Worm (Caenorhabditis elegans): ENCODE data around the gene ZC443.4.

DNA sequence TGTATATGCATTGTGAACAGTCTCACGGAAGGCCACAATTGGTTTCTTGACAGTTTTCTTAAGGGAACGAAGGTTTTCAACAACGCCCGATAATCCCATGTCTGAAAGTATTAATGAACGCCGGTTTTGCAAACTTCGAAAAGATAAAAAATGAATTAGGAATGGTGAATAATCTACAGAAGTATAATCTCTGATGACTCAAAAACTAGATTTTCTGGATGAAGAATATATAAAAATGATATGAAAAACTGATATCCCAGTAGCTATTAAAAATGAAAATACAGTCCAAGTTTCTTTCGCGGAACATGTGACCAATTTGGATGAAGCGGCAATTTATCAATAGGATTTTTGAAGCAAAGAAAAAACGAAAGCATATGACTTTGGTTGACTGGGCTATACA, 5.7 kb downstream of the ZC443.4 start, which contains the start of gene ZC443.3:
- TF ChIP-seq ces-1 (GFP tag; optimal IDR thresholded peaks at IDR 0.05) (no peak), ztf-4 (tag; optimal IDR thresholded peaks at IDR 0.05) (no peak), nhr-237 (tag; optimal IDR thresholded peaks at IDR 0.05) (no peak), fkh-10 (GFP tag; optimal IDR thresholded peaks at IDR 0.05) (no peak), ceh-82 (tag; optimal IDR thresholded peaks at IDR 0.05) (no peak)
